Fruit fly (Drosophila melanogaster) S2 (cell line): ENCODE measurements around the gene CG34325.

Source experiments
- CG8478 ChIP-seq: fragments of >200 bp; optimal IDR thresholded peaks from 2 replicates; lab custom pipeline; 2018
- CTCF ChIP-seq, 2 experiments: fragments of >200 bp; optimal IDR thresholded peaks; 2 replicates each; lab custom pipeline; 2018

Gene CG34325

DNA sequence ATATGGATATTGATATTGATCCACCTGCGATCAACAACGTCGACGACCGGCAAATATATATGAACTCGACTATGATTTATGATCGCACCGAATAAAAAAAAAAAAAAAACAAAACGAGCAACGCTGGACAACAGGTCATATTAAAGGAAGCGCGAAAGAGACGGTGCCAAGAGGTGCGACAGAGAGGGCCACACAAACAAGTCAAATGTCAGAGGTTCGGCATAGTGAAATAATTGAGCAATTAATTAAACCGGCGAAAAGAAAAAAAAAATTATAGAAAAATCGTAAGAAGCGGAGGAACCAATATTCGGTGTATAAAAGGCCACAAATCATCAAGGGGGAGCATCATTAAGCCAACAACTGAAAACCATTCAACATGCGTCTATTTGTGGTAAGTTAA, 21.3 kb upstream of the CG34325 start, which contains the start of gene Twdlalpha:
Twdlalpha (plus strand) TSS at position 301 of the 400 bp plus-strand sequence.
- TF ChIP-seq CG8478 (no peak), CTCF (optimal IDR thresholded peaks at IDR 0.05; lab: Kevin White, UChicago) (no peak)

DNA sequence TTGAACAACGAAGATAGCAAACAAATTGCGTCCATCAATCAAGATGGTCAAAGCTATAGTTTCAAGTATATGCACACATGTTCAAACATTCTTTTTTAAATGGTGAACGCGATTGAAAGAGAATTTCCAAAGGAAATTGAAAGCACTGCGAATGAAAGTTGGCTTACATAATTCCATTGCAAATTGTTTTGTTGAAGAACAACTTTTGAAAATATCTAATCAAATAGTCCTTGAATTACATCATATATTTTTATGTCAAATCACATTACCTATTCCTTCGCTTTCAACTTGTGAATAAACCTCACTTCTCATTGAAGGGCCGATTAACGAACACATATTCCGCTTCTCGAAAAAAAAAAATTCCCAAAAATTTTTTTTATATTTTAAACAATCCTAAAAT, 19.4 kb upstream of the CG34325 start, which contains the start of gene CG32568:
CG32568 (plus strand) TSS at position 301 of the 400 bp plus-strand sequence.
- TF ChIP-seq CG8478 = no peak
- no peak for TF ChIP-seq CTCF (optimal IDR thresholded peaks at IDR 0.05; lab: Kevin White, UChicago)

DNA sequence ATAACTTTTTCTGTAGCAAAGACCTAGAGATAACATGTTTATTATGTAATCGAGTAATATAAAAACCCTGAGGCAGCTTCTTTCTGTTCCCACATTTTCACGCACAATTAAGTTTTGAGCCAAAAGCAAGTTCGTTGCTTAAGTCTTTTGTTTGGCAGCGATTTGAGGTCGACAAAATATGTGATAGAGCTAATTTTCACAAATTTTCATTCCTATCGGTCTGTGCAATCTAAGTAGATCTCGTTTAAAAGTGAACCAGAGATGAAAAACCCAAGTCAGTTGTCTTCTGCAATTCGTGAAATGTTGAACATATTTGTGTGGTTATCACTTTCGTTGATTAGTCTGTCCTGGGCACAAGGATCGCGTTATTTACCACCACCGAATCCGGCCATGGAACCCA, 16.7 kb upstream of the CG34325 start, which contains the start of gene TwdlZ:
TwdlZ (plus strand) TSS at position 301 of the 400 bp plus-strand sequence.
- no peak for TF ChIP-seq CG8478
- TF ChIP-seq CTCF (optimal IDR thresholded peaks at IDR 0.05; lab: Kevin White, UChicago) = no peak

DNA sequence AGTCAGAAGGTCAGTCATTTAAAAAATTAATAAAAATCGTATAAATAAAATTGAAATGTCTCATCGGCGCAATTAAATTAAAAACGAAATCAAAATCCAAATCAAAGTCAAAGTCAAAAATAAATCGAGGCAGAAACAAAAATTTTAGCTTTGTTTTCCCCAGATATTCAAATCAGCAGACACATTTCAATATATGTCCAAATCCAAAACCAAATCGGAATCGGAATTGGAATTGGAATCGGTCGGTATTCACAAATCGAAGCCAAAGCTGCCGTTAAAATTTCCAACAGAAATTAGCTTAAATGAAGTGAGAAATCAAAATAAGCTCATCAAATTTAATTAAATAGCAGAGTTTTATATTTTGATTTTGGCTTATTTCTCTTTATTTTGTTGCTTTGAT, 15.0 kb upstream of the CG34325 start:
- TF ChIP-seq CTCF (optimal IDR thresholded peaks at IDR 0.05; lab: Kevin White, UChicago) = no peak
- TF ChIP-seq CG8478 = no peak

DNA sequence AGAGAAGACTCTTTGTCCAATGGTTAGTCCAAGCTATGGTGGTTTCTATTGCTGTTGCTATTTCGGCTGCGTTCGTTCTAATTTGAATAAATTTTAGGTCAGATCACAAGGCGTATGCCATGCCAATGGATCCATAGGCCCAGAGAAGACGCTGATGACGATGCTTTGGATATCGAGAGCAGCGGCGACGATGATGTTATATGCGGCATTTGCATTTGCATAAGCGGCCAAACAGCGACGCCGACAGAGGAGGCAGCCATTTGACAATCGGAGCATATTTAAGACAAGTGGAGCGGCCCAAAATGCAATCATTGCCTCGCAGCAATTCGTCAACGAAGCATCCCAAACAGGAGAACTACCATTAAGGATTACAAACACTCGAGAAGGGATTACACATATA, 13.4 kb upstream of the CG34325 start, which contains the start of gene TwdlY:
TwdlY (plus strand) TSS at position 301 of the 400 bp plus-strand sequence.
- no peak for TF ChIP-seq CG8478

DNA sequence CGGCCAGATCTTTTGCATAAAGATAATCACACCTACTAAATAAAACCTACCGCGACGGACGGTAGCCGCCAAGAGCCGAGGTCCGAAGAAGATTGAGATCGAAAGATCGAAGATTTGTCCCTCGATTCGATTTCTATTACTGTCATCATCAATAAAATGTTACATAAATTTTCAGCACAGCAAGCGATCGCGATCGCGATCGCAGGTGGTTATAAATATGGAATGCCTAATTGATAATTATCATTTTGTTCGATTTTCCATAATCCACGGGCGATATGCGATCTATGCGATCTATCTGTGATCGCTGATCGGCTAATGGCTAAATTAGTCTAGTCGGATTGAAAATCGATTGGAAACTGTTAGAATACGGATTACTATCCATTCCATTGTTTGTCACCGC, 12.0 kb upstream of the CG34325 start:
- TF ChIP-seq CTCF (optimal IDR thresholded peaks at IDR 0.05; lab: Kevin White, UChicago) (no peak), CG8478 (no peak)

DNA sequence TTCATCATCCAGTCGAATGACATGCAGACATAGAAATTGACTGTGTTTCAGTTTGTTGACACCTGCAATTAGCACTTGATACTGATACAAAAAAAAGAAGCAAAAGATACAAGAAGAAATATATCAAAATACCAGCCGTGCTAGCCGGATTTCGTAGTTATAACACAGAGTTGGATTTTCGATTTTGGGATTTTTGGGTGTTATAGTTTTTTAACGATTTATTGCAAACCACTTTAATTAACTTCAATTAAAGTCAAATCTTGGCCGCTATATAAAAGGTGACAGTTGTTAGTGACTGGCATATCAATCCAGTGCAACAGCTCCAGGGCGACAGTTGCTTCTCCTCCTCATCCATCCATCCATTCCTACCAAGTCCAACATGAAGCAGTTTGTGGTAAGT, 9.6 kb upstream of the CG34325 start, which contains the start of gene TwdlX:
TwdlX (plus strand) TSS at position 301 of the 400 bp plus-strand sequence.
- TF ChIP-seq CTCF (optimal IDR thresholded peaks at IDR 0.05; lab: Kevin White, UChicago) = no peak
- no peak for TF ChIP-seq CG8478

DNA sequence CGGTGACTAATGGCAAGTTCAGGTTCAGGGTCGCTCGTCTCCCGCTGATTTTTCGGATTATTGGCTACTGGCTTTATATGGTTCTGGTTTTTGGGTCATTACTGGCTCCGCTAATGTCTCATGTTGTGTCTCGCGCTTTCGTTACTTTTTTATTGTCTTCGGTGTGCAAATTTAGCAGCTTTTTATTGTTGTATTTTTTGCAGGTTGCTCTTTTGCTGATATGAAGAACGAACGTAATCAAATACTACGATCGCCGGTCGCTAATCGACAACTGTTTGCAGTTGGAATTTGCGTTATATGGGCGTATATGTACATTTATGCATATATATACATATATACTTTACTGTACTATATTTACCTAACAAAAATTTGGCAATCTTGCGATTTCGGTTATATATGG, 3.3 kb upstream of the CG34325 start:
- TF ChIP-seq CTCF (optimal IDR thresholded peaks at IDR 0.05; lab: Kevin White, UChicago) = no peak
- TF ChIP-seq CG8478 = no peak

DNA sequence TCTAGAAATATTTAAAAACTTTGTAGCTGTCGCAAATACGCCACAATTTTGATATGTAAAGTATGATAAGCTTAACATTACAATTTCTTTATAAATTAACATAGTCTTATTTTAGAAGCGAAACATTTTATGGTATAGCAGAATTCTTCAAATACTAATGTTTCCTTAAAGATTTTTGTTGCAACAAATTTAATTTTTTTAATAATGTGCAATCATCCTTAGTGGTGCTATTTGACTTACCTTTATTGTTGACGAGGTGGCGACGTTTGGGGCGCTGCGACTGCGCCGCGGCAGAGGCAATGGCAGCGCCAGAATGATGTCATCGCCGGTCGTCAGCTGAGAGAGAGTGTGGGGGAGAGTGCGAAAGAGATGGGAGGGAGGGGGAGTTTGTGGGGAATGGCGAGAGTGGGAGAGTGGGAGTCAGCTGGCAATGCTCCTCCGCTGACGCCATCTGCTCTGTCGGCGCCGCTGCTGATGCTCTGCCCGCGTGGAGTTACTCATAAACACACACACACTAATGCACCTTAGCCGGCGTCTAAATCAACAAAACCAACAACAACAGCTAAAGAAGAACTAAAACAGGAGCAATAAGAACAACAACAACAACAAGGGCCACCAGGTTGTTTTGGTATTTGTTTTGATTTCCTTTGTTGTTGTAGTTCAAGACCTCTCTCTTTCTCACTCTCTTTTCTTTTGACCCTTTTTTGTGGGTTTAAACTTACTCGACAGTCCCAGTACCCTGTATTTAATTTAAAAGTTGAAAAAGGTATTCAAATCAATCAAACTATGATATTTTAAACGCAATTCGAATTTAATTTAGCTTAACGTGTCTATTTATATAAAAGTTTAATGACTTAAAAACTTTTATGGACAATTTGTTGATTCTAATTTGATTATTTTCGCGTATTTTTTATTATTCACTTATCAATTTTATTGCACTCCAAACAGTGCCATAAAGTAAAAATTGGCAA, 2.3 kb upstream of the CG34325 start:
- TF ChIP-seq CG8478 (no peak), CTCF (optimal IDR thresholded peaks at IDR 0.05; lab: Kevin White, UChicago) (no peak)

DNA sequence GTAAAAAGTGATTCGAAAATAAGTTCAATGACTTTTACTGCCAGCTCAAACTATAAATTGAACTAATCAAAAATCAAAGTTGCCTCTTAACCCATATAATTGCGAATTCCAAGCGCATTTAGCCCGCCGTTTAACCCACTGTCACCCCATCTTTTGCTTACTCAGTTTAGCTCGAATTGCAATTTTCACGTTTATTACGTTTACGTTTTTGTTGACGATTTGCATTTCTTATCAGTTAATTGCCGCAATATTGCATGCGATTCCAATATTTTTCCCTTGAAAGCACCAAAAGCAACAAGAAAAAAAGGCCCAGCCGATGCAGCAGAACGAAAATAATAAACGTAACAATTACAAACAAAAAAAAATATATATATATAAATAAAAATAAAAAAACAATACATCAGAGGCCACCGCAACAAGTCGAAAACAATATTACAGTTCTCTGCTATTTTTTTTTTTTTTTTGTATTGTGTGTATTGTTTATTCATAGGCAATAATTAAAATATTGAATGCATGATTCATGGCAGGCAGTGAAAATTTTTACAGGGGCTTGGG, 3.0 kb downstream of the CG34325 start:
- TF ChIP-seq CG8478 (no peak), CTCF (optimal IDR thresholded peaks at IDR 0.05; lab: Kevin White, UChicago) (no peak)

DNA sequence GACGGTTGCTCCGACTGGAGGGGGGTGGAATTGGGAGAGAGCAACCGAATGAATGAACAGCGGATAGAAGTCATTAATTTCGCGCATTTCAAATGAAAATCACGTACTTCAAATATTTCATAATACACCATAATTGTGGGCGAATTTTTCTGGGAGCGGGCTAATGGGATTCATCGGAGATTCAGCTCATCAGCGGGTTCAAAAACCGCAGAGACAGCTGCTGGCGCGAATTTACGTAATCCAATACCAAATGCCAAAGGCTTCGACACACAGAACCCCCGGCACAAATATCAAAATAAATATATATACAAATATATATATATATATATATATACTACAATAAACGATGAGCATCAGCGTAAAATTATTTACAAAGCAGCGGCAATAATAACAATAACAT, 4.6 kb downstream of the CG34325 start:
- TF ChIP-seq CG8478 (no peak), CTCF (optimal IDR thresholded peaks at IDR 0.05; lab: Kevin White, UChicago) (no peak)

DNA sequence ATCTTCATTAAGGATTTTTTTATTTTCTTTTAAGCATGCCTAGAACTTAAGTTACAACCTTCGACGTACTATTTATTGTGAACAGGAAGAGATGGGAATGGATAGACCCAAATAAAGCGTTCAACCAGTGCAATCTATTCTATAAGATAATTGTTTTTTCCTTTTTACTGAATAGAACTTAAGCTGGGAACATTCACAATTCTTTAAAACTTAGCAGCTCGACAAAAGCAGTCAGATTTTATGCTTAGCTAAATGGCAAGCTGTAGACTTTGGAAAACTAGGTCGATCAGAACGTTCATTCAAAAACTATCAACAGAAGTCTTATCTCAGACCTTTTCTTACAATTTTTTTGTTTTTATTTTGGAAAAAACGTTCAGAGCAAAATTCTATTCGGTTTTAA, 10.2 kb downstream of the CG34325 start, which contains the start of gene CG13008:
CG13008 (plus strand) TSS at position 301 of the 400 bp plus-strand sequence.
- TF ChIP-seq CTCF (optimal IDR thresholded peaks at IDR 0.05; lab: Kevin White, UChicago) (no peak), CG8478 (no peak)

DNA sequence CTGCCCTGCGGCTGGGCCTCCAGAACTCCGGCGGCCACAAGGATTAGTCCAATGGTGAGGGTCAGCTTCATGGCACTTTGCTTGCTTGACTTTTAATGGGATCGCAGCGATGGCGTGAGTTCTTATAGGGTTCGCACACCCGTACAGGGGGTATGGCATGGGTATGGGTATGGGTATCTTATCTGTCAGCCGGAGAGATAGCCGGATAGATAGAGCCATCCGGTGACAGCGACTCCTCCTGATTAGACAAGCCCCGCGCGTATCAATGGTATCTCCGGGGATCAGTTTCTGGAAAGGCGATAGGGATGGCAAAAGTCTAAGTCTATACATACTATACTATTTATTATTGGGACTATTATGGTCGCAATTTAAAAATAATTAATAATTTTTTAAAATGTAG, 14.4 kb downstream of the CG34325 start, which contains the start of gene CG9672:
CG9672 (minus strand) TSS at position 101 of the 400 bp plus-strand sequence.
- TF ChIP-seq CTCF (optimal IDR thresholded peaks at IDR 0.05; lab: Kevin White, UChicago) (no peak), CG8478 (no peak)

DNA sequence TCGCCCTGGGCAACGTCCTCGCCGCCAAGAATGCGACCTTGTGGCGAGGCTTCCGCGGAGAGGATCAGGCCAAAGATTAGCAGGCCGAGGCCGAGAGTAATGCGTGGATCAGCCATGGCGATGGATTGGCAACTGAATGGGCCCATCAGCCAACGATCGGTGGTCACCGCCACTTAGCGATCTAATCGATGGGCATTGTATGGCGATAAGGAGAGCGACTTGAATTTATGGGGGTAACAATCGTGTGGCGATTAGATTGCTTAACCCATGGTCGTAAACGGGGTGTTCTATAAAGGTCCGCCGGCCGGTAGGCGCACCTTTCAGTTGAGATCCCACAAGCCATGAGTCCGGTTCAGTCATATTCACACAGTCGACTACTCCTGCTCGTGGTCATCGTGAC, 17.5 kb downstream of the CG34325 start, which contains the start of the genes CG9673 and CG4653:
CG9673 (minus strand) TSS at position 138 of the 400 bp plus-strand sequence.
CG4653 (plus strand) TSS at position 335 of the 400 bp plus-strand sequence.
- TF ChIP-seq CG8478 (no peak), CTCF (optimal IDR thresholded peaks at IDR 0.05; lab: Kevin White, UChicago) (no peak)

DNA sequence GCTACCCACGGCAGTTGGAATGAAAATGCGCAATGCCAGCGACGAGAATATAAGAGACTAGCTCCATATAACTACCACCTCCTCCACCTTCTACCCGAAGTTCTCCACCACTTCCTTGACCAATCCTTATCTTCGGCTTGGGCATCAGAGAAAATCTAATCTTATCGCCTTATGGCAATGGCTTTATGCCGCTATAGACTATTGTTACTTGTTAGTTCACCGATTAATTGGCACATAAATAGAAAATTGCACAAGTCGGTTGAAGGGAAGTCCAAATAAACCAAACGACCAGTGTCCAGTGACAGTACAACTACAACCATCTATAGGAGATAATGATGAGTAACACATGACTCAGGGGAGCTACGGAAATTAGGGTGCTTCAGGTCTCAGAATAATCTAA, 19.3 kb downstream of the CG34325 start, which contains the start of gene sphe:
sphe (minus strand) TSS at position 32 of the 400 bp plus-strand sequence.
- TF ChIP-seq CTCF (optimal IDR thresholded peaks at IDR 0.05; lab: Kevin White, UChicago) (no peak), CG8478 (no peak)
